Worm (Caenorhabditis elegans): Measurements from ENCODE around the gene athp-1.

DNA sequence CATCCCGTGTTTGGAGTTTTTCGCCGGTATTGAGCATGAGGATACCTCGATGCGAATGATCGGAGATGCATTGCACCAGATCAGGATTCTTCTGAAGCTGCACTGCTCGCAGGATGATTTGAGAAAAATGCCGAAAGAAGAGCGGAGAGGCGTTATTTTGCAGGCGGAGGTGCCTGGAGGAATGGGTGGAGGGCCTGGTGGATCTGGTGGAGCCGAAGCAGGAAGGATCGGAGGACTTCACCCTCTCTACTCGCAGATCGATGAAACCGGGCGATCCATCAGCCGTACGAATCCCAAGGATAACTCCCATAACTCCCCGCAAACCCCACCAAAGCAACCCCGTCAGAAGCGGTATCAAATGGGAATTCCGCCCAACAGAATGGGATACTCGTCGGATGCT is 57.6 kb downstream of the athp-1 start:
- TF ChIP-seq ztf-11 (tag; optimal IDR thresholded peaks at IDR 0.05) = no peak
- TF ChIP-seq zag-1 (tag; optimal IDR thresholded peaks at IDR 0.05) = no peak
- TF ChIP-seq snpc-4 (tag; optimal IDR thresholded peaks at IDR 0.05) = no peak
- TF ChIP-seq nhr-10 (tag; optimal IDR thresholded peaks at IDR 0.05) = no peak
- TF ChIP-seq elt-3 (tag; optimal IDR thresholded peaks at IDR 0.05) = no peak
- no peak for TF ChIP-seq ZK546.5 (tag; optimal IDR thresholded peaks at IDR 0.05)
- TF ChIP-seq sma-9 (GFP tag; optimal IDR thresholded peaks at IDR 0.05) = no peak
- TF ChIP-seq sma-9 (tag; optimal IDR thresholded peaks at IDR 0.05) = no peak
- TF ChIP-seq F13H6.1 (tag; optimal IDR thresholded peaks at IDR 0.05) = no peak
- TF ChIP-seq unc-62 (GFP tag; optimal IDR thresholded peaks at IDR 0.05) = no peak
- TF ChIP-seq elt-1 (tag; optimal IDR thresholded peaks at IDR 0.05) = no peak
- TF ChIP-seq mab-5 (tag; optimal IDR thresholded peaks at IDR 0.05) = no peak
- TF ChIP-seq skn-1 (tag; optimal IDR thresholded peaks at IDR 0.05) = no peak
- TF ChIP-seq nhr-77 (tag; optimal IDR thresholded peaks at IDR 0.05) = no peak
